Fruit fly (Drosophila melanogaster) whole organism, pupa: Measurements from ENCODE around the gene Prosbeta2.
A peak's percentile ranks its signal among the peaks of the same experiment; 100 is the strongest.

Experiments
- CG10348 ChIP-seq: fragments of 200-800 bp; sonication (Bioruptor generic); IDR thresholded peaks from 2 replicates; pipeline ENCODE4 v1.3.6; 2022; ENCODE audit warnings: missing biosample characterization, missing genetic modification characterization
- CG12605 ChIP-seq: fragments of 200-800 bp; sonication (Bioruptor generic); IDR thresholded peaks from 2 replicates; pipeline ENCODE4 v1.3.6; 2022; ENCODE audit warnings: missing biosample characterization, missing genetic modification characterization
- CG13204 ChIP-seq: fragments of 200-800 bp; sonication (Bioruptor generic); optimal IDR thresholded peaks from 2 replicates; lab custom pipeline; 2018; ENCODE audit warnings: missing biosample characterization, mild to moderate bottlenecking, missing genetic modification characterization, moderate library complexity
- CG14655 ChIP-seq: fragments of 200-800 bp; sonication (Bioruptor generic); optimal IDR thresholded peaks from 3 replicates; lab custom pipeline; 2017; ENCODE audit warnings: mild to moderate bottlenecking, missing biosample characterization, missing genetic modification reagents, missing genetic modification characterization
- CG15710 ChIP-seq: fragments of 200-800 bp; sonication (Bioruptor generic); optimal IDR thresholded peaks from 2 replicates; lab custom pipeline; 2018; ENCODE audit warnings: missing biosample characterization, mild to moderate bottlenecking, missing genetic modification characterization, moderate library complexity
- CG17806 ChIP-seq: fragments of 200-800 bp; sonication (Bioruptor generic); optimal IDR thresholded peaks from 2 replicates; lab custom pipeline; 2018; ENCODE audit warnings: missing biosample characterization, mild to moderate bottlenecking, missing genetic modification characterization, moderate library complexity
- CG32121 ChIP-seq: fragments of 200-800 bp; sonication (Bioruptor generic); IDR thresholded peaks from 2 replicates; pipeline ENCODE4 v1.3.6; 2022; ENCODE audit warnings: missing biosample characterization, missing genetic modification characterization
- CG34367 ChIP-seq: fragments of 200-800 bp; sonication (Bioruptor generic); optimal IDR thresholded peaks from 2 replicates; lab custom pipeline; 2018; ENCODE audit warnings: missing biosample characterization, mild to moderate bottlenecking, missing genetic modification characterization
- CG4496 ChIP-seq: fragments of 200-800 bp; sonication (Bioruptor generic); IDR thresholded peaks from 3 replicates; pipeline ENCODE4 v1.3.6; 2022; ENCODE audit warnings: missing biosample characterization, missing genetic modification characterization
- CG8159 ChIP-seq: fragments of 200-800 bp; sonication (Bioruptor generic); optimal IDR thresholded peaks from 3 replicates; lab custom pipeline; 2018; ENCODE audit warnings: missing biosample characterization, mild to moderate bottlenecking, missing genetic modification characterization, moderate library complexity
- CG8301 ChIP-seq: fragments of 200-800 bp; sonication (Bioruptor generic); optimal IDR thresholded peaks from 2 replicates; lab custom pipeline; 2018; ENCODE audit warnings: missing biosample characterization, mild to moderate bottlenecking, missing genetic modification characterization
- CG9948 ChIP-seq: fragments of 200-800 bp; sonication (Bioruptor generic); optimal IDR thresholded peaks from 2 replicates; lab custom pipeline; 2018; ENCODE audit warnings: missing biosample characterization, mild to moderate bottlenecking, missing genetic modification characterization, moderate library complexity
- D1 ChIP-seq: fragments of 200-800 bp; sonication (Bioruptor generic); optimal IDR thresholded peaks from 2 replicates; lab custom pipeline; 2018; ENCODE audit warnings: missing biosample characterization, mild to moderate bottlenecking, missing genetic modification characterization, moderate library complexity
- EcR ChIP-seq: fragments of 200-800 bp; sonication (Bioruptor generic); optimal IDR thresholded peaks from 3 replicates; lab custom pipeline; 2019; ENCODE audit warnings: missing biosample characterization, missing genetic modification characterization, mild to moderate bottlenecking, moderate library complexity, missing genetic modification reagents
- Ets98B ChIP-seq: fragments of 200-800 bp; sonication (Bioruptor generic); IDR thresholded peaks from 2 replicates; pipeline ENCODE4 v1.3.6; 2022; ENCODE audit warnings: missing biosample characterization, missing genetic modification characterization
- Pif1A ChIP-seq: fragments of 200-800 bp; sonication (Bioruptor generic); optimal IDR thresholded peaks from 3 replicates; lab custom pipeline; 2016; ENCODE audit warnings: missing biosample characterization, missing genetic modification characterization
- Pif1B ChIP-seq: fragments of 200-800 bp; sonication (Bioruptor generic); optimal IDR thresholded peaks from 3 replicates; lab custom pipeline; 2016; ENCODE audit warnings: missing biosample characterization, missing genetic modification characterization
- Snoo ChIP-seq: fragments of 200-800 bp; sonication (Bioruptor generic); optimal IDR thresholded peaks from 3 replicates; lab custom pipeline; 2017; ENCODE audit warnings: missing biosample characterization, mild to moderate bottlenecking, missing genetic modification characterization, inconsistent platforms
- fd96Ca ChIP-seq: fragments of 200-800 bp; sonication (Bioruptor generic); IDR thresholded peaks from 3 replicates; pipeline ENCODE4 v1.3.6; 2022; ENCODE audit warnings: missing biosample characterization, missing genetic modification characterization
- gl ChIP-seq: fragments of 200-800 bp; sonication (Bioruptor generic); optimal IDR thresholded peaks from 2 replicates; lab custom pipeline; 2018; ENCODE audit warnings: missing biosample characterization, mild to moderate bottlenecking, missing genetic modification characterization
- rn ChIP-seq: fragments of 200-800 bp; sonication (Bioruptor generic); IDR thresholded peaks from 2 replicates; pipeline ENCODE4 v1.3.6; 2022; ENCODE audit warnings: missing biosample characterization, missing genetic modification characterization

Prosbeta2 gene

DNA sequence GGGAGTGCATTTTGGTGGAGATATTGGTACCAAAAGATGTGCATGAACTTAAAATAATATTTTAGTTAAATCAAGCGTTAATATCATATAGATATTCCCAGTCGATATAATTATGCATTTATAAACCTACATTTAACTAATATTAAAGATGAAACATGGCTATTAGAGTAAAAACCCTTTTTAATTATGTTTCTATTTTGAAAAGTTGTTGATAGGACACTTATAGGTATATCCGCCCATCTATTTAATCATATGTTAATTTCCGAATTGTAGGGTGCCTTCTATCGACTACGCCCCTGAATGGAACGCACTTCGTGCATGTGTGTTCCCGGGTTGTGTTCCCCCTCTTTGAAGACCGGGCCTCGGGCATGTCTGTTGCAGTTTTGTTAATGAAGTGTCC lies 6.0 kb downstream of the Prosbeta2 start:
- no peak for TF ChIP-seq CG12605
- TF ChIP-seq gl (tag; lab: Kevin White, UChicago) = no peak
- TF ChIP-seq CG8301 (tag; lab: Kevin White, UChicago) = peak; percentile 57
- TF ChIP-seq CG15710 (tag; lab: Kevin White, UChicago) = peak; percentile 65
- peak; percentile 68 for TF ChIP-seq CG9948 (tag; lab: Kevin White, UChicago)
- TF ChIP-seq CG8159 = peak; percentile 71
- TF ChIP-seq CG10348 (GFP tag; lab: Robert Waterston, UW) = no peak
- TF ChIP-seq Pif1B (GFP tag; lab: Kevin White, UChicago) = peak; percentile 46
- TF ChIP-seq CG17806 (tag; lab: Kevin White, UChicago) = peak; percentile 59
- peak; percentile 0 for TF ChIP-seq D1 (tag; lab: Kevin White, UChicago)
- TF ChIP-seq rn = no peak
- TF ChIP-seq CG14655 = peak; percentile 70
- no peak for TF ChIP-seq CG13204 (GFP tag; lab: Kevin White, UChicago)
- peak; percentile 47 for TF ChIP-seq CG34367
- peak; percentile 49 for TF ChIP-seq Pif1A (GFP tag; lab: Kevin White, UChicago)
- TF ChIP-seq, all 21 proteins: peak for 10

DNA sequence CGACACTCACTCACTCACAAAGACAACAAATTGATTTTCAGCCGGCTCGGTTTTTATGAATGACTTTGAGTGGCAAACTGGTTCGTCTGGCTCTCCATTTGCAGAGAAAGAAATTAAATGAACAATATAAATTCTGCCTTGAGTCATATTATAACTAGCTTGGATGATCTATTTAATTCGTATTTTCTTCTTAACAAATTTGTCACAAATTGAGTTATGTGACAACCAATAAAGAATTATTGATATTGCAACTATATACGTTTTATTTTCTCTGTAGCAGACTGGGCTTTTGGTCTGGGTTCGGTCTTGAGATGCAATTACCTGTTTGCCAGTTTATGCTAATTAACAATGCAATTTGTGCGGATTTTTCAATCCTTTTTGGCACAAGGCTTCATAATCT lies 7.1 kb downstream of the Prosbeta2 start:
- TF ChIP-seq CG32121 (GFP tag; lab: Robert Waterston, UW) (peak; percentile 92), CG14655 (peak; percentile 83), CG10348 (GFP tag; lab: Robert Waterston, UW) (0 out of 2 replicates have a peak, but pooled peaks have one; percentile 34), Ets98B (GFP tag; lab: Robert Waterston, UW) (peak; percentile 91), CG9948 (tag; lab: Kevin White, UChicago) (peak; percentile 69), rn (peak; percentile 71), Pif1B (GFP tag; lab: Kevin White, UChicago) (peak; percentile 83), CG34367 (peak; percentile 62), CG8301 (tag; lab: Kevin White, UChicago) (peak; percentile 85), CG17806 (tag; lab: Kevin White, UChicago) (peak; percentile 81), CG15710 (tag; lab: Kevin White, UChicago) (peak; percentile 81), D1 (tag; lab: Kevin White, UChicago) (peak; percentile 63), Pif1A (GFP tag; lab: Kevin White, UChicago) (peak; percentile 86), CG8159 (peak; percentile 77), EcR (no peak), Snoo (tag; lab: Kevin White, UChicago) (peak; percentile 53), CG13204 (GFP tag; lab: Kevin White, UChicago) (no peak), gl (tag; lab: Kevin White, UChicago) (peak; percentile 44), fd96Ca (GFP tag; lab: Robert Waterston, UW) (0 out of 3 replicates have a peak, but pooled peaks have one; percentile 48), CG12605 (peak; percentile 91), CG4496 (GFP tag; lab: Robert Waterston, UW) (peak; percentile 95)
- TF ChIP-seq, all 21 proteins: peak for 19

DNA sequence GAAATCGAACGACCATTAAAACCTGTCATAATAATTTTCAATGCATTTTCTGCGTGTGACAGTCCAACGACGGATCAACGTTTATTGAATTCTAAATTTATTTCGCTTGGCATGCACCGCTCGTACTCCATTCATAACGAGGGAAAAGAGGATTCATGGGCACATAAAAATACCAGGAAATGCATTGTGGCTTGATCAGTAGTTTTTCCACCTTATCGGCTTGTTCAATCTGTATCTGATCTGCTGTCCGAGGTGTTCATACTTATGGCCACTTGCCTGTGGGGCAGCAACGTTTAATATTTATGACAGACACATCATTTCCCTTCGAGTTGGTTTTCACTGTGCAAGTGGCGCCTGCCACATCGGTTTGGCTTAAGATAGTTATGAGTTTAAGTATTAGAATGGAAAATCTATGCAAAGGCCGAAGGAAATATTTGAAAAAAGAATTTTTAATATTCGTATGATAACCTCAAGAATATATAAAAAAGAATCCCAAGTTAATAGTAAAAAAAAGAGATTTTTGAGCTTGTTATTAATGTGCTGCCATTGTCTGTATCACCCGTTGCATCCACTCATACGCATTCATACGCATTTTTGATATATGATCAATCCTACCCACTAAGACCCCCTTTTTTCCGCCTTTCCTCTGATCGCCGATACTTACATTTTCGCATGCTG lies 7.7 kb downstream of the Prosbeta2 start:
- no peak for TF ChIP-seq fd96Ca (GFP tag; lab: Robert Waterston, UW)
- peak; percentile 46 for TF ChIP-seq CG8159
- TF ChIP-seq CG4496 (GFP tag; lab: Robert Waterston, UW) = no peak
- peak; percentile 46 for TF ChIP-seq CG9948 (tag; lab: Kevin White, UChicago)
- 0 out of 2 replicates have a peak, but pooled peaks have one; percentile 18 for TF ChIP-seq CG12605
- no peak for TF ChIP-seq rn
- TF ChIP-seq EcR = no peak
- peak; percentile 39 for TF ChIP-seq CG17806 (tag; lab: Kevin White, UChicago)
- peak; percentile 39 for TF ChIP-seq CG14655
- no peak for TF ChIP-seq Snoo (tag; lab: Kevin White, UChicago)
- no peak for TF ChIP-seq gl (tag; lab: Kevin White, UChicago)
- no peak for TF ChIP-seq CG10348 (GFP tag; lab: Robert Waterston, UW)
- peak; percentile 2 for TF ChIP-seq CG34367
- peak; percentile 20 for TF ChIP-seq CG8301 (tag; lab: Kevin White, UChicago)
- no peak for TF ChIP-seq Ets98B (GFP tag; lab: Robert Waterston, UW)
- peak; percentile 24 for TF ChIP-seq CG15710 (tag; lab: Kevin White, UChicago)
- no peak for TF ChIP-seq CG13204 (GFP tag; lab: Kevin White, UChicago)
- TF ChIP-seq Pif1A (GFP tag; lab: Kevin White, UChicago) = peak; percentile 37
- TF ChIP-seq Pif1B (GFP tag; lab: Kevin White, UChicago) = no peak
- TF ChIP-seq CG32121 (GFP tag; lab: Robert Waterston, UW) = peak; percentile 32; the same call in 1 of the 2 replicates
- TF ChIP-seq D1 (tag; lab: Kevin White, UChicago) = no peak

DNA sequence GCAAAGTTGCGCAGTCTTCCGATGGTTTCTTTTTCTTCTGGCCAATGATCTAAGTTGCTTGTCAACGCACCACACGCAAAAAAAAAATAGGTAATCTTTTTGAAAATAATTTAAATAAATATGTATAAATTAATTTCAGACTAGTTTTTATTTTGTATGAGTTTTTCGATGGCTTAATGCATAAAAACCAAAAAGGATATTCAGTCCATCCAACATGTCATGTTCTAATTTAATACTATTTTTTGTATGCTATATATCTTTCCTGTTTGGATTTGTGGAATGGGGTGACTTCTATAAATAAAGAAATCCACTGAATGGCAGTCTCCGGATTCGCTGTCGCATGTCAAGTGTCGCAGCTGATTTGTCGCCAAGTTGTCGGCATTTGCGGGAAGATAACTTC lies 9.9 kb downstream of the Prosbeta2 start:
- TF ChIP-seq Ets98B (GFP tag; lab: Robert Waterston, UW) (peak; percentile 38), EcR (no peak), CG4496 (GFP tag; lab: Robert Waterston, UW) (peak; percentile 29; the same call in 2 of the 3 replicates), CG8301 (tag; lab: Kevin White, UChicago) (peak; percentile 51), CG32121 (GFP tag; lab: Robert Waterston, UW) (no peak), CG14655 (peak; percentile 68)

DNA sequence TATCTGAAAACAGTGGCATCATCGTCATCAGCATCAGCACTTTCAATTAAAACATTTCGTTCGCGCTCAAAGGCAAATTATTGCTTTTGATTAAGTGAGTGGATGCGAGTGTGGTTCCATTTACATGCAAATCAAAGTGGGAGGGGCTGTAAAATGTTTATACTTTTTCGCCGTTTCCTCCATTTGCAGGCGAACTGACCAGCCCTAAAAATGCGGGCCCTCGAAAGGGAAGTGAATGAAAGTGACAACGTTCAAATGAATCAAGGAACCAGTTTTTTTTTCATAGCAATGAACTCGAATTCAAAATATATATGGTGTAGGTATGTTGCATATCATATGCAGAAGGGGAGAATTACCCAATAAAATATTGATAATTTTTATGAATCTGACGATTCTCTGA lies 10.8 kb downstream of the Prosbeta2 start:
- TF ChIP-seq Snoo (tag; lab: Kevin White, UChicago) = no peak
- no peak for TF ChIP-seq gl (tag; lab: Kevin White, UChicago)
- TF ChIP-seq CG10348 (GFP tag; lab: Robert Waterston, UW) = no peak
- TF ChIP-seq D1 (tag; lab: Kevin White, UChicago) = no peak
- no peak for TF ChIP-seq CG9948 (tag; lab: Kevin White, UChicago)
- no peak for TF ChIP-seq CG8301 (tag; lab: Kevin White, UChicago)
- TF ChIP-seq CG17806 (tag; lab: Kevin White, UChicago) = no peak
- TF ChIP-seq rn = no peak
- TF ChIP-seq fd96Ca (GFP tag; lab: Robert Waterston, UW) = no peak
- no peak for TF ChIP-seq CG14655
- TF ChIP-seq CG12605 = no peak
